Fruit fly (Drosophila melanogaster): ENCODE results near the gene Alp12.

Gene Alp12

DNA sequence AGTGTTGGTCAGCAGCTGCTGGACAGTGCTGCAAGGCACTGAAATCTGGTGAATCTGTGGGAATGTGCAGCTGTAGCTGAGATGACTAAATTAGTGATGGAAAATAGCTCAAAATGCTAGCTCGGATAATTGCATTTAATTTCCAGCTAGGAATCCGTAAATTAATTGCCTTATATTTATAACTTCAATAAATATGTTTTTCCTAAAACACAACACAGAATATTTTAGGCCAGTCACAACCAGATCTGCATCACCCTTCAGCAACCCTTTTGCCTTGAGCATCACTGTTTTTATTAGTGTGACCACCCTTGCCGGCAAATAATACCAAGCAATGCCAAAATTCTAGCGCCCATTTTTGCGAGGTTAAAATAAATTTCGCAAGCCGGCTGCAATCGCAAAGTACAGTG lies 20.9 kb downstream of the Alp12 start, which contains the start of gene Hs2st (continued):
- TF ChIP-seq unpg (GFP tag; optimal IDR thresholded peaks at IDR 0.05) = peak; percentile 89
- peak; percentile 95 for TF ChIP-seq vfl (GFP tag; optimal IDR thresholded peaks at IDR 0.05)
- TF ChIP-seq CG4328 (GFP tag; optimal IDR thresholded peaks at IDR 0.05) = peak; percentile 89
- TF ChIP-seq salm (tag; optimal IDR thresholded peaks at IDR 0.05) = peak; percentile 65
- peak; percentile 93 for TF ChIP-seq lab (GFP tag; optimal IDR thresholded peaks at IDR 0.05)
- TF ChIP-seq tap (tag; optimal IDR thresholded peaks at IDR 0.05) = peak; percentile 72
- TF ChIP-seq jigr1 (GFP tag; IDR thresholded peaks at IDR 0.05) = peak; percentile 85; the same call in 2 of the 3 replicates
- TF ChIP-seq Doc3 (GFP tag; IDR thresholded peaks at IDR 0.05; ENCODE audit: partially characterized antibody) = no peak
- TF ChIP-seq Hand (GFP tag; optimal IDR thresholded peaks at IDR 0.05) = peak; percentile 41
- peak; percentile 95 for TF ChIP-seq tin (GFP tag; optimal IDR thresholded peaks at IDR 0.05)
- TF ChIP-seq CG7556 (GFP tag; optimal IDR thresholded peaks at IDR 0.05) = peak; percentile 88
- TF ChIP-seq B-H2 (GFP tag; optimal IDR thresholded peaks at IDR 0.05) = peak; percentile 90
- TF ChIP-seq CG18619 (GFP tag; optimal IDR thresholded peaks at IDR 0.05) = peak; percentile 90
- TF ChIP-seq CG11504 (tag; optimal IDR thresholded peaks at IDR 0.05) = peak; percentile 89
- TF ChIP-seq CG10431 (GFP tag; optimal IDR thresholded peaks at IDR 0.05) = peak; percentile 73
- TF ChIP-seq CG1647 (GFP tag; optimal IDR thresholded peaks at IDR 0.05) = peak; percentile 92
- no peak for TF ChIP-seq pan (optimal IDR thresholded peaks at IDR 0.05)
- TF ChIP-seq pan (GFP tag; optimal IDR thresholded peaks at IDR 0.05 in 1 of 2, IDR thresholded peaks at IDR 0.05 in 1 of 2) = peak in 1 of 2 experiments; percentile 93
- peak; percentile 63 for TF ChIP-seq corto (GFP tag; optimal IDR thresholded peaks at IDR 0.05)
- TF ChIP-seq Blimp-1 (GFP tag; optimal IDR thresholded peaks at IDR 0.05) = peak; percentile 83
- peak; percentile 73 for TF ChIP-seq GATAe (GFP tag; conservative IDR thresholded peaks at IDR 0.05)
- TF ChIP-seq NfI (GFP tag; optimal IDR thresholded peaks at IDR 0.05) = peak; percentile 93
- TF ChIP-seq Spps (tag; optimal IDR thresholded peaks at IDR 0.05) = peak; percentile 79
- peak; percentile 59 for TF ChIP-seq Scr (GFP tag; IDR thresholded peaks at IDR 0.05; ENCODE audit: partially characterized antibody)
- peak; percentile 96 for TF ChIP-seq Antp (GFP tag; optimal IDR thresholded peaks at IDR 0.05)
- TF ChIP-seq NK7.1 (GFP tag; optimal IDR thresholded peaks at IDR 0.05) = peak; percentile 83
- peak; percentile 99 for TF ChIP-seq Med (GFP tag)
- TF ChIP-seq CG12104 (GFP tag; optimal IDR thresholded peaks at IDR 0.05) = peak; percentile 85
- peak; percentile 86 for TF ChIP-seq CG10959 (GFP tag; IDR thresholded peaks at IDR 0.05)
- TF ChIP-seq NFAT (GFP tag; IDR thresholded peaks at IDR 0.05) = peak; percentile 93
- peak; percentile 93 for TF ChIP-seq CG4820 (GFP tag; optimal IDR thresholded peaks at IDR 0.05)
- TF ChIP-seq CG3847 (GFP tag; IDR thresholded peaks at IDR 0.05) = peak; percentile 97
- peak; percentile 95 for TF ChIP-seq Bteb2 (GFP tag; optimal IDR thresholded peaks at IDR 0.05)
- peak; percentile 65; the same call in 1 of the 2 replicates for TF ChIP-seq Nf-YA (GFP tag; IDR thresholded peaks at IDR 0.05)
- TF ChIP-seq CG31365 (tag; optimal IDR thresholded peaks at IDR 0.05) = peak; percentile 66
- TF ChIP-seq Opbp (GFP tag; IDR thresholded peaks at IDR 0.05; ENCODE audit: partially characterized antibody) = 0 out of 3 replicates have a peak, but pooled peaks have one; percentile 53
- TF ChIP-seq CG1529 (GFP tag; optimal IDR thresholded peaks at IDR 0.05) = peak; percentile 82
- TF ChIP-seq CG13775 (GFP tag; optimal IDR thresholded peaks at IDR 0.05) = peak; percentile 96
- TF ChIP-seq ci (GFP tag; IDR thresholded peaks at IDR 0.05) = peak; percentile 83
- peak; percentile 95 for TF ChIP-seq CG13624 (GFP tag; optimal IDR thresholded peaks at IDR 0.05)

Data from whole organism, embryonic.